7 fruit fly cellular contexts compared by ENCODE assay signal in the genomic region with DNA sequence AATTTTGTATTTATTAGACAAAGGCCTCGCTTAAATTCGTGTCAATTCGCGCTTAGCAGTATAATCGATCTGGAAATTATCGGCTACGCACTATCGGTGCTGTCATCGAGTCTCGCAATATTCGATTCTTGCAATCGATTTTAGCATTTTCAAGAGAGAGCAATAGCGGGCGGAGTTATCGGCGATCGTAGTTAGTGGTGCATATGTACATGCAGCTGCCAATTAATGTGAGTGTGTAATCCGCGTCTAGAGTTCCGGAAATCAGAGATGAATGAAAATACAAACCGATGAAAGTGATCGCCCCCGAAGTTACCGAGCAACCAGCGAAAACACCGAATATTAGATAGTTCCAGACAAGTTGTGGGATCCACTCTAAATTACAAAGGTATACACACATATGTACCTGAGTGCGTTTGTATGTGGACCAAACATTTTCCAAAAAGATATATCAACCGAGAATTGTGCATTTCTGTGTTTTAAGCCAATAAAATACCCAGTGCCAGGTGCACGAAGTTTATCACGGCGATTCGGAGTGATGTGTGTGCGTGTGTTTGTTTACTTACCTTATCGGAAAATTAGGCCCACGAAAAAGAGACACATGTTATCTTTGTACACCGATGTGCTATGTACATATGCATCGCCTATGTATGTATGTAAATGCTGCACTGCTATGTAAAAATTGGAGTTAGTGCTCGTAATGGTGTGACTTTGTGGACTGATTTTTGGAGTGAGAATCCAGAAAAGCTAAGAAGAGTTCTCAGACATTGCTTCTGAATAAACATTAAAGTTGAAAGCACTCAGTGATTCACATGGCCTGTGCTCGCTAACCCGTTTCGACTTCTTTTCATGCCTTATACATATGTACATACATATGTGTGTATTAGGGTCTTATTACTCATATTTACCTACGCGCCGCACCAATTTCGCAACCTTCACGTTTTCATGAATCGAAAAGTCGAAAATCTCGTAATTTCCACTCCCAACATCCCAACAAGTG.
TF ChIP-seq lines count a peak whose summit lies in the region.

No protein-coding gene starts in this region.

- peak; percentile 20 to 27 for TF ChIP-seq CTCF in S2 (optimal IDR thresholded peaks at IDR 0.05; lab: Kevin White, UChicago)
- no peak for TF ChIP-seq CTCF in whole organism, embryonic (GFP tag; optimal IDR thresholded peaks at IDR 0.05; lab: Kevin White, UChicago)

TF ChIP-seq in Kc167, 6 proteins besides CTCF, POLR2A, EP300 and RAD21:
- TF ChIP-seq psq (optimal IDR thresholded peaks at IDR 0.05; lab: Kevin White, UChicago) (peak; percentile 78), Myc (optimal IDR thresholded peaks at IDR 0.05; lab: Kevin White, UChicago) (no peak)

TF ChIP-seq in whole organism, adult, 20 proteins besides CTCF, POLR2A, EP300 and RAD21:
- TF ChIP-seq bab1 (GFP tag; optimal IDR thresholded peaks at IDR 0.05; lab: Kevin White, UChicago) (peak; percentile 32), CG7045 (GFP tag; optimal IDR thresholded peaks at IDR 0.05; lab: Kevin White, UChicago) (no peak), tj (GFP tag; optimal IDR thresholded peaks at IDR 0.05; lab: Kevin White, UChicago) (peak; percentile 14)

TF ChIP-seq in whole organism, embryonic, 481 proteins besides CTCF, POLR2A, EP300 and RAD21 (continues in another document):
- TF ChIP-seq CG16863 (GFP tag; optimal IDR thresholded peaks at IDR 0.05; lab: Kevin White, UChicago) (no peak), HLH4C (GFP tag; IDR thresholded peaks at IDR 0.05; lab: Robert Waterston, UW; ENCODE audit: partially characterized antibody) (peak; percentile 100), Sox100B (GFP tag; optimal IDR thresholded peaks at IDR 0.05; lab: Kevin White, UChicago) (peak; percentile 52), zen2 (GFP tag; IDR thresholded peaks at IDR 0.05; lab: Robert Waterston, UW; ENCODE audit: partially characterized antibody) (peak; percentile 97), Opbp (GFP tag; IDR thresholded peaks at IDR 0.05; lab: Robert Waterston, UW; ENCODE audit: partially characterized antibody) (peak; percentile 98; the same call in 2 of the 3 replicates), Sry-β (GFP tag; optimal IDR thresholded peaks at IDR 0.05; lab: Kevin White, UChicago) (no peak), prd (optimal IDR thresholded peaks at IDR 0.05; lab: Kevin White, UChicago) (no peak), prd (GFP tag; IDR thresholded peaks at IDR 0.05; lab: Robert Waterston, UW) (no peak), CG1603 (tag; optimal IDR thresholded peaks at IDR 0.05; lab: Kevin White, UChicago) (peak; percentile 79), onecut (GFP tag; IDR thresholded peaks at IDR 0.05; lab: Robert Waterston, UW) (peak; percentile 17; the same call in 1 of the 2 replicates), CG9797 (GFP tag; optimal IDR thresholded peaks at IDR 0.05; lab: Kevin White, UChicago) (peak; percentile 4), fd102C (GFP tag; optimal IDR thresholded peaks at IDR 0.05; lab: Kevin White, UChicago) (no peak), HLHmδ (GFP tag; optimal IDR thresholded peaks at IDR 0.05; lab: Kevin White, UChicago) (peak; percentile 81), Scr (GFP tag; IDR thresholded peaks at IDR 0.05; lab: Robert Waterston, UW; ENCODE audit: partially characterized antibody) (peak; percentile 90), pfk (GFP tag; optimal IDR thresholded peaks at IDR 0.05; lab: Kevin White, UChicago) (peak; percentile 2), CG10366 (GFP tag; IDR thresholded peaks at IDR 0.05; lab: Robert Waterston, UW) (no peak), zen (tag; optimal IDR thresholded peaks at IDR 0.05; lab: Kevin White, UChicago) (peak; percentile 24)

TF ChIP-seq in whole organism, prepupa, 60 proteins besides CTCF, POLR2A, EP300 and RAD21:
- TF ChIP-seq fkh (GFP tag; optimal IDR thresholded peaks at IDR 0.05; lab: Kevin White, UChicago) (peak; percentile 87), Hr38 (GFP tag; optimal IDR thresholded peaks at IDR 0.05; lab: Kevin White, UChicago) (no peak)

TF ChIP-seq in whole organism, pupa, 21 proteins besides CTCF, POLR2A, EP300 and RAD21:
- TF ChIP-seq fd96Ca (GFP tag; IDR thresholded peaks at IDR 0.05; lab: Robert Waterston, UW): no peak
- peak; percentile 6 for TF ChIP-seq EcR (GFP tag; optimal IDR thresholded peaks at IDR 0.05; lab: Kevin White, UChicago)
TF ChIP-seq in whole organism, pupa: peak in this region for 1.

TF ChIP-seq in whole organism, wandering third instar larva, 38 proteins besides CTCF, POLR2A, EP300 and RAD21:
- TF ChIP-seq Rel (GFP tag; optimal IDR thresholded peaks at IDR 0.05; lab: Kevin White, UChicago) (no peak), Rel (tag; optimal IDR thresholded peaks at IDR 0.05; lab: Kevin White, UChicago) (peak; percentile 77), tai (GFP tag; optimal IDR thresholded peaks at IDR 0.05; lab: Kevin White, UChicago) (peak; percentile 34), br (GFP tag; optimal IDR thresholded peaks at IDR 0.05; lab: Kevin White, UChicago) (no peak)
